Fruit fly (Drosophila melanogaster): ENCODE data around the gene svp.
A peak's percentile ranks its signal among the peaks of the same experiment; 100 is the strongest.

svp gene

dm6 chr3R:12315455-12315854 is 56.9 kb downstream of the svp start:
- TF ChIP-seq HLH106 (tag; optimal IDR thresholded peaks at IDR 0.05) (no peak), tai (GFP tag; optimal IDR thresholded peaks at IDR 0.05) (no peak), CG32264 (GFP tag; optimal IDR thresholded peaks at IDR 0.05) (no peak), Vsx2 (GFP tag; optimal IDR thresholded peaks at IDR 0.05; ENCODE audit: partially characterized antibody) (no peak), OdsH (GFP tag; optimal IDR thresholded peaks at IDR 0.05) (no peak), lola (GFP tag; optimal IDR thresholded peaks at IDR 0.05) (no peak), Jra (GFP tag; optimal IDR thresholded peaks at IDR 0.05) (no peak), Hr78 (GFP tag; optimal IDR thresholded peaks at IDR 0.05) (no peak), rgr (GFP tag; optimal IDR thresholded peaks at IDR 0.05) (no peak), usp (GFP tag; optimal IDR thresholded peaks at IDR 0.05) (no peak), Rel (GFP tag; optimal IDR thresholded peaks at IDR 0.05) (no peak), Rel (tag; optimal IDR thresholded peaks at IDR 0.05) (no peak), N (GFP tag; optimal IDR thresholded peaks at IDR 0.05) (no peak)

- TF ChIP-seq CrebA (GFP tag; optimal IDR thresholded peaks at IDR 0.05; ENCODE audit: borderline replicate concordance) = no peak
- TF ChIP-seq Myc (optimal IDR thresholded peaks at IDR 0.05) = no peak
- TF ChIP-seq sage (GFP tag; optimal IDR thresholded peaks at IDR 0.05) = no peak
- TF ChIP-seq Rel (GFP tag; optimal IDR thresholded peaks at IDR 0.05) = no peak
- TF ChIP-seq Rel (tag; optimal IDR thresholded peaks at IDR 0.05) = no peak
Measured at dm6 chr3R:12316420-12316819, 57.9 kb downstream of the svp start.

dm6 chr3R:12317325-12317724 is 58.8 kb downstream of the svp start:
- TF ChIP-seq ey (GFP tag; optimal IDR thresholded peaks at IDR 0.05) (no peak), Rel (GFP tag; optimal IDR thresholded peaks at IDR 0.05) (no peak), Rel (tag; optimal IDR thresholded peaks at IDR 0.05) (peak; percentile 92)

dm6 chr3R:12323221-12323620 is 64.7 kb downstream of the svp start, which contains the start of gene CG10013:
CG10013 (plus strand) TSS chr3R:12323521.
- no peak for TF ChIP-seq jim (GFP tag; optimal IDR thresholded peaks at IDR 0.05)
- no peak for TF ChIP-seq CG9705 (GFP tag; optimal IDR thresholded peaks at IDR 0.05)

dm6 chr3R:12326855-12327254 is 68.3 kb downstream of the svp start:
- TF ChIP-seq foxo (GFP tag; optimal IDR thresholded peaks at IDR 0.05) = no peak
- TF ChIP-seq Rel (GFP tag; optimal IDR thresholded peaks at IDR 0.05) = no peak
- TF ChIP-seq Rel (tag; optimal IDR thresholded peaks at IDR 0.05) = peak; percentile 84

- TF ChIP-seq Hr78 (GFP tag; optimal IDR thresholded peaks at IDR 0.05) = no peak
- TF ChIP-seq GATAd (GFP tag; optimal IDR thresholded peaks at IDR 0.05) = no peak
- no peak for TF ChIP-seq Vsx2 (GFP tag; optimal IDR thresholded peaks at IDR 0.05; ENCODE audit: partially characterized antibody)
- no peak for TF ChIP-seq OdsH (GFP tag; optimal IDR thresholded peaks at IDR 0.05)
- no peak for TF ChIP-seq Jra (GFP tag; optimal IDR thresholded peaks at IDR 0.05)
- TF ChIP-seq CG9705 (GFP tag; optimal IDR thresholded peaks at IDR 0.05) = no peak
Measured at dm6 chr3R:12329827-12330226, 71.3 kb downstream of the svp start.

- TF ChIP-seq h (GFP tag; optimal IDR thresholded peaks at IDR 0.05) (peak; percentile 63), dsf (GFP tag; optimal IDR thresholded peaks at IDR 0.05; ENCODE audit: borderline replicate concordance) (no peak), N (GFP tag; optimal IDR thresholded peaks at IDR 0.05) (no peak), ey (GFP tag; optimal IDR thresholded peaks at IDR 0.05) (no peak), Rel (GFP tag; optimal IDR thresholded peaks at IDR 0.05) (no peak), Rel (tag; optimal IDR thresholded peaks at IDR 0.05) (no peak), psq (GFP tag; optimal IDR thresholded peaks at IDR 0.05) (no peak), Vsx2 (GFP tag; optimal IDR thresholded peaks at IDR 0.05; ENCODE audit: partially characterized antibody) (no peak), fru (GFP tag; optimal IDR thresholded peaks at IDR 0.05) (no peak), jim (GFP tag; optimal IDR thresholded peaks at IDR 0.05) (no peak), rgr (GFP tag; optimal IDR thresholded peaks at IDR 0.05) (peak; percentile 35), tai (GFP tag; optimal IDR thresholded peaks at IDR 0.05) (no peak), Sp1 (GFP tag; optimal IDR thresholded peaks at IDR 0.05) (peak; percentile 17), Hnf4 (GFP tag; optimal IDR thresholded peaks at IDR 0.05) (peak; percentile 19), Myc (optimal IDR thresholded peaks at IDR 0.05) (no peak), HLH106 (tag; optimal IDR thresholded peaks at IDR 0.05) (no peak), Abd-B (GFP tag; optimal IDR thresholded peaks at IDR 0.05) (no peak), CrebA (GFP tag; optimal IDR thresholded peaks at IDR 0.05; ENCODE audit: borderline replicate concordance) (no peak), pan (optimal IDR thresholded peaks at IDR 0.05) (no peak), GATAd (GFP tag; optimal IDR thresholded peaks at IDR 0.05) (no peak), brk (GFP tag; optimal IDR thresholded peaks at IDR 0.05) (no peak), woc (GFP tag; optimal IDR thresholded peaks at IDR 0.05) (no peak), CG32264 (GFP tag; optimal IDR thresholded peaks at IDR 0.05) (no peak)
Measured at dm6 chr3R:12341374-12341773, 82.8 kb downstream of the svp start, which contains the start of gene Sgsf. Sgsf (plus strand) TSS chr3R:12341674.
